Worm (Caenorhabditis elegans) whole organism, L4 larva: ENCODE results near the gene ZK792.5.

ENCODE experiments used
- D1046.2 ChIP-seq: fragments of 200-800 bp; sonication (Bioruptor generic); IDR thresholded peaks from 2 replicates; pipeline ENCODE4 v1.3.6; 2022; ENCODE audit warnings: missing genetic modification characterization, missing compliant biosample characterization
- F10B5.3 ChIP-seq: sonication (generic microtip); optimal IDR thresholded peaks from 2 replicates; lab custom pipeline; 2016; ENCODE audit warnings: mild to moderate bottlenecking, missing genetic modification characterization, missing compliant biosample characterization
- F37D6.2 ChIP-seq: sonication (generic microtip); optimal IDR thresholded peaks from 2 replicates; lab custom pipeline; 2016; ENCODE audit warnings: mild to moderate bottlenecking, missing genetic modification characterization, missing compliant biosample characterization
- F44E2.7 ChIP-seq: fragments of 200-800 bp; sonication (Bioruptor generic); IDR thresholded peaks from 2 replicates; pipeline ENCODE4 v2.1.2; 2022; ENCODE audit warnings: missing genetic modification characterization, missing compliant biosample characterization
- R02D3.7 ChIP-seq: fragments of 150-350 bp; sonication (generic microtip); optimal IDR thresholded peaks from 3 replicates; lab custom pipeline; 2014; ENCODE audit warnings: missing biosample characterization, missing genetic modification characterization
- T20F7.1 ChIP-seq: fragments of 200-800 bp; sonication (Bioruptor generic); optimal IDR thresholded peaks from 2 replicates; lab custom pipeline; 2018; ENCODE audit warnings: mild to moderate bottlenecking, missing genetic modification characterization, missing compliant biosample characterization
- aha-1 ChIP-seq: fragments of 150-350 bp; peaks from one replicate; lab custom pipeline; 2014; ENCODE audit warnings: missing biosample characterization, missing genetic modification characterization
- ama-1 ChIP-seq: fragments of 150-350 bp; optimal IDR thresholded peaks from 2 replicates; lab custom pipeline; 2014; ENCODE audit warnings: inconsistent platforms, mixed read lengths
- ceh-32 ChIP-seq: sonication (generic microtip); optimal IDR thresholded peaks from 2 replicates; lab custom pipeline; 2016; ENCODE audit warnings: mild to moderate bottlenecking, missing genetic modification characterization, missing compliant biosample characterization; ENCODE audit not compliant: poor library complexity
- ces-1 ChIP-seq: fragments of 150-350 bp; sonication (generic microtip); optimal IDR thresholded peaks from 4 replicates; lab custom pipeline; 2014; ENCODE audit warnings: missing biosample characterization, missing genetic modification reagents, missing genetic modification characterization
- cey-2 ChIP-seq: sonication (generic microtip); optimal IDR thresholded peaks from 3 replicates; lab custom pipeline; 2017; ENCODE audit warnings: missing genetic modification characterization, mild to moderate bottlenecking, missing compliant biosample characterization, antibody characterized with exemption, borderline replicate concordance; ENCODE audit not compliant: insufficient read depth
- daf-12 ChIP-seq: fragments of 150-350 bp; optimal IDR thresholded peaks from 2 replicates; lab custom pipeline; 2014; ENCODE audit warnings: missing biosample characterization, missing genetic modification reagents, missing genetic modification characterization
- daf-19 ChIP-seq: fragments of 200-800 bp; sonication (Bioruptor generic); conservative IDR thresholded peaks from 2 replicates; pipeline ENCODE4 v1.3.6; 2022; ENCODE audit warnings: missing genetic modification characterization, missing compliant biosample characterization
- daf-8 ChIP-seq: fragments of 200-800 bp; sonication (Bioruptor generic); IDR thresholded peaks from 2 replicates; pipeline ENCODE4 v1.3.6; 2022; ENCODE audit warnings: missing genetic modification characterization, missing compliant biosample characterization
- dmd-8 ChIP-seq: fragments of 200-800 bp; sonication (Bioruptor generic); IDR thresholded peaks from 2 replicates; pipeline ENCODE4 v1.3.6; 2022; ENCODE audit warnings: missing genetic modification characterization, missing compliant biosample characterization
- egl-43 ChIP-seq: fragments of 200-800 bp; sonication (Bioruptor generic); IDR thresholded peaks from 2 replicates; pipeline ENCODE4 v1.3.6; 2022; ENCODE audit warnings: missing genetic modification reagents, missing genetic modification characterization, missing compliant biosample characterization
- fkh-10 ChIP-seq: fragments of 150-350 bp; optimal IDR thresholded peaks from 2 replicates; lab custom pipeline; 2014; ENCODE audit warnings: missing biosample characterization, missing genetic modification reagents, missing genetic modification characterization
- gei-8 ChIP-seq: fragments of 200-800 bp; sonication (Bioruptor generic); optimal IDR thresholded peaks from 2 replicates; lab custom pipeline; 2018; ENCODE audit warnings: mild to moderate bottlenecking, missing genetic modification characterization, missing compliant biosample characterization
- hif-1 ChIP-seq, 2 experiments: sonication (generic microtip); optimal IDR thresholded peaks; 2 replicates each; lab custom pipeline; 2016 to 2017; ENCODE audit warnings: missing compliant biosample characterization in 2 of 2, missing genetic modification characterization in 2 of 2, missing genetic modification reagents in 2 of 2, missing genotype in 2 of 2, mild to moderate bottlenecking in 1 of 2
- hmg-1.1 ChIP-seq: fragments of 200-800 bp; sonication (Bioruptor generic); IDR thresholded peaks from 2 replicates; pipeline ENCODE4 v1.3.6; 2022; ENCODE audit warnings: missing genetic modification reagents, missing genetic modification characterization, missing compliant biosample characterization
- lin-39 ChIP-seq: fragments of 150-350 bp; optimal IDR thresholded peaks from 2 replicates; lab custom pipeline; 2014; ENCODE audit warnings: missing biosample characterization, missing genetic modification reagents, missing genetic modification characterization
- lsy-2 ChIP-seq, 2 experiments: fragments of 150-350 bp in 1 of 2; sonication (generic microtip) in 1 of 2; optimal IDR thresholded peaks; 2 replicates each; lab custom pipeline; 2014 to 2017; ENCODE audit warnings: missing biosample characterization in 2 of 2, missing genetic modification characterization in 2 of 2
- madf-5 ChIP-seq, 2 experiments: fragments of 200-800 bp; sonication (Bioruptor generic); IDR thresholded peaks; 2 replicates each; pipeline ENCODE4 v1.3.6; 2022; ENCODE audit warnings: missing compliant biosample characterization in 2 of 2, missing genetic modification characterization in 2 of 2
- mes-2 ChIP-seq: sonication (generic microtip); optimal IDR thresholded peaks from 2 replicates; lab custom pipeline; 2016; ENCODE audit warnings: missing genotype, mild to moderate bottlenecking, missing genetic modification characterization, missing compliant biosample characterization; ENCODE audit not compliant: poor library complexity, severe bottlenecking
- mxl-2 ChIP-seq: fragments of 200-800 bp; sonication (Bioruptor generic); conservative IDR thresholded peaks from 2 replicates; pipeline ENCODE4 v1.3.6; 2022; ENCODE audit warnings: missing genetic modification reagents, missing genetic modification characterization, missing compliant biosample characterization
- nhr-102 ChIP-seq: sonication (generic microtip); optimal IDR thresholded peaks from 2 replicates; lab custom pipeline; 2016; ENCODE audit warnings: mild to moderate bottlenecking, missing genetic modification characterization, moderate library complexity, missing compliant biosample characterization
- nhr-111 ChIP-seq: fragments of 200-800 bp; sonication (Bioruptor generic); optimal IDR thresholded peaks from 2 replicates; lab custom pipeline; 2018; ENCODE audit warnings: mild to moderate bottlenecking, missing genetic modification characterization, missing compliant biosample characterization
- nhr-237 ChIP-seq: sonication (generic microtip); optimal IDR thresholded peaks from 2 replicates; lab custom pipeline; 2017; ENCODE audit warnings: missing biosample characterization, missing genetic modification characterization
- nhr-25 ChIP-seq: sonication (generic microtip); optimal IDR thresholded peaks from 2 replicates; lab custom pipeline; 2017; ENCODE audit warnings: missing genetic modification characterization, mild to moderate bottlenecking, missing compliant biosample characterization, antibody characterized with exemption, moderate library complexity, borderline replicate concordance; ENCODE audit not compliant: insufficient read depth
- nhr-76 ChIP-seq: fragments of 150-350 bp; optimal IDR thresholded peaks from 2 replicates; lab custom pipeline; 2014; ENCODE audit warnings: missing biosample characterization, missing genetic modification characterization
- nhr-77 ChIP-seq: fragments of 150-350 bp; optimal IDR thresholded peaks from 2 replicates; lab custom pipeline; 2014; ENCODE audit warnings: missing biosample characterization, missing genetic modification characterization
- php-3 ChIP-seq: fragments of 200-800 bp; sonication (Bioruptor generic); IDR thresholded peaks from 2 replicates; pipeline ENCODE4 v1.3.6; 2022; ENCODE audit warnings: missing genetic modification reagents, missing genetic modification characterization, missing compliant biosample characterization
- pqm-1 ChIP-seq: sonication (generic microtip); optimal IDR thresholded peaks from 2 replicates; lab custom pipeline; 2017; ENCODE audit warnings: missing biosample characterization, missing genetic modification characterization
- set-16 ChIP-seq: fragments of 200-800 bp; sonication (Bioruptor generic); IDR thresholded peaks from 2 replicates; pipeline ENCODE4 v1.3.6; 2022; ENCODE audit warnings: missing genetic modification reagents, missing genetic modification characterization, missing compliant biosample characterization
- skn-1 ChIP-seq: fragments of 150-350 bp; optimal IDR thresholded peaks from 2 replicates; lab custom pipeline; 2014; ENCODE audit warnings: missing biosample characterization, missing genetic modification characterization
- spr-3 ChIP-seq: fragments of 200-800 bp; sonication (Bioruptor generic); optimal IDR thresholded peaks from 2 replicates; lab custom pipeline; 2018; ENCODE audit warnings: mild to moderate bottlenecking, missing genetic modification characterization, missing compliant biosample characterization
- tra-1 ChIP-seq: fragments of 200-800 bp; sonication (Bioruptor generic); IDR thresholded peaks from 2 replicates; pipeline ENCODE4 v1.3.6; 2022; ENCODE audit warnings: missing genetic modification reagents, missing genetic modification characterization, missing compliant biosample characterization
- unc-62 ChIP-seq, 3 experiments: fragments of 150-350 bp in 1 of 3; sonication (generic microtip); optimal IDR thresholded peaks in 2 of 3; peaks in 1 of 3; 1 replicate in 1 of 3; 2 replicates in 2 of 3; lab custom pipeline; 2014 to 2017; ENCODE audit warnings: missing biosample characterization in 3 of 3, missing genetic modification characterization in 3 of 3, missing genetic modification reagents in 3 of 3, missing genotype in 1 of 3
- vab-7 ChIP-seq: fragments of 200-800 bp; sonication (Bioruptor generic); IDR thresholded peaks from 2 replicates; pipeline ENCODE4 v1.3.6; 2022; ENCODE audit warnings: missing genetic modification reagents, missing genetic modification characterization, missing compliant biosample characterization
- zfp-3 ChIP-seq: fragments of 200-800 bp; sonication (Bioruptor generic); conservative IDR thresholded peaks from 2 replicates; pipeline ENCODE4 v1.3.6; 2022; ENCODE audit warnings: missing genetic modification reagents, missing genetic modification characterization, missing compliant biosample characterization
- zip-11 ChIP-seq: fragments of 200-800 bp; sonication (Bioruptor generic); IDR thresholded peaks from 2 replicates; pipeline ENCODE4 v1.3.6; 2022; ENCODE audit warnings: missing genetic modification characterization, missing compliant biosample characterization
- zip-2 ChIP-seq: fragments of 150-350 bp; optimal IDR thresholded peaks from 2 replicates; lab custom pipeline; 2014; ENCODE audit warnings: missing biosample characterization, missing genetic modification characterization
- ztf-11 ChIP-seq: fragments of 150-350 bp; optimal IDR thresholded peaks from 2 replicates; lab custom pipeline; 2014; ENCODE audit warnings: missing biosample characterization, missing genetic modification characterization
- ztf-7 ChIP-seq: fragments of 150-350 bp; optimal IDR thresholded peaks from 2 replicates; lab custom pipeline; 2014; ENCODE audit warnings: missing biosample characterization, missing genetic modification characterization

Gene ZK792.5

ce11 chrIV:11643829-11644228, 44.1 kb downstream of the ZK792.5 start, which contains the start of gene prx-2:
TSS of gene prx-2 (plus strand) at chrIV:11644129.
- no peak for TF ChIP-seq php-3
- no peak for TF ChIP-seq hmg-1.1
- no peak for TF ChIP-seq ztf-7 (tag; lab: Kevin White, UChicago)

DNA sequence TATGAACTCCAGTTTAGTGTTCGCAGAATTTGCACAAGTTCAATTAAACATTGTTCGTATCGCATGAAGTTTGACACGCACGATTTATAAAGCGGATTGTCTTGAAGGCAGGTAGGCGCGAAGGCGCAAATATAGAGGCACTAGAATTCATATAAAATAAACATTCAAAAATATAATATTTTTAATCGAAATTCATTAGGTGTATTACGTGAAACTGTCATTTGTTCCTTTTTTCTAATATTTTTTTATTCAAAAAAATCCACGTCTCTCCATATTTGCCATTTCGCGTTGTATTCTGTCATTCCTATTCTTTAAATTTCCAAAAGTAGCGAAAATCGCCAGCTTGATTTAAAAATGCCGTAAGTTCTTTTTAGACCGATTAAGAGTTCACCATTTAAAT, 46.1 kb downstream of the ZK792.5 start, which contains the start of gene ZK809.1:
Gene ZK809.1, plus strand, starts transcription at position 301 of the 400 bp plus-strand sequence.
- TF ChIP-seq set-16 (GFP tag; lab: Robert Waterston, UW) (no peak), daf-12 (tag; lab: Kevin White, UChicago) (no peak), D1046.2 (GFP tag; lab: Robert Waterston, UW) (no peak), R02D3.7 (tag; lab: Kevin White, UChicago) (no peak), spr-3 (GFP tag; lab: Kevin White, UChicago) (no peak), ces-1 (GFP tag; lab: Kevin White, UChicago) (no peak), madf-5 (GFP tag; IDR thresholded peaks at IDR 0.05; lab: Robert Waterston, UW) (no peak), ama-1 (no peak), ceh-32 (no peak), daf-8 (GFP tag; lab: Robert Waterston, UW) (no peak)

ce11 chrIV:11640915-11641314, 47.0 kb downstream of the ZK792.5 start, which contains the start of gene ttr-50:
TSS of gene ttr-50 (minus strand) at chrIV:11641015.
- no peak for TF ChIP-seq nhr-25
- no peak for TF ChIP-seq T20F7.1
- TF ChIP-seq egl-43 (GFP tag; lab: Robert Waterston, UW), result no peak
- no peak for TF ChIP-seq nhr-237 (tag; lab: Kevin White, UChicago)
- no peak for TF ChIP-seq zip-11 (GFP tag; lab: Robert Waterston, UW)
- no peak for TF ChIP-seq zfp-3 (GFP tag; lab: Robert Waterston, UW)
- TF ChIP-seq hmg-1.1, result no peak
- TF ChIP-seq fkh-10 (GFP tag; lab: Kevin White, UChicago), result no peak
- no peak for TF ChIP-seq hif-1 (tag; optimal IDR thresholded peaks at IDR 0.05; lab: Kevin White, UChicago)
- TF ChIP-seq nhr-111 (GFP tag; lab: Kevin White, UChicago), result no peak
- no peak for TF ChIP-seq vab-7 (GFP tag; lab: Robert Waterston, UW)
- TF ChIP-seq F37D6.2, result no peak
- no peak for TF ChIP-seq F10B5.3 (tag; lab: Kevin White, UChicago)
- no peak for TF ChIP-seq cey-2 (tag; lab: Kevin White, UChicago)
- no peak for TF ChIP-seq daf-8 (GFP tag; lab: Robert Waterston, UW)
- TF ChIP-seq D1046.2 (GFP tag; lab: Robert Waterston, UW), result no peak
- no peak for TF ChIP-seq skn-1 (tag; lab: Kevin White, UChicago)
- TF ChIP-seq, all 104 proteins: peak for 0

DNA sequence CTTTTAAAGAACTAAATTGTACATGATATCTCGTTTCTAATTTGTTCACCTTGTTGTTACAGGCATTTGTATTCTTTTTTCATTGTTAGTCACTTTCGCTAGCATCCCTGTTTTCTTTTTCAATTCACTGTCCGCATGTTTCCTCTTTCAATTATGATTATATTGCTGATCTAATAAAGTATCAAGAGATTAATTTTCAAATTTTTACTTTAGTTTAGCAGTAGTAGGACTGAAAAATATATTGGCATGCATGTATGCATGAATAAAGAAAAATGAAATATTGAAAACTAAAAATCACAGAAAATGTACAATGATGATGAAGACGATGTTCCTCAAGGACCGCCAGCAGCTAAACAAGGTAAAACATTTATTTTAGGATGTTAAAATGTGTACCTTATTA, 49.9 kb downstream of the ZK792.5 start, which contains the start of gene rbm-17:
Gene rbm-17, plus strand, starts transcription at position 301 of the 400 bp plus-strand sequence.
- TF ChIP-seq lsy-2 (tag; optimal IDR thresholded peaks at IDR 0.05; lab: Kevin White, UChicago) (peak in 1 of 2 experiments; percentile 9), ztf-11 (tag; lab: Kevin White, UChicago) (no peak), aha-1 (tag; lab: Kevin White, UChicago) (peak; percentile 43), tra-1 (GFP tag; lab: Robert Waterston, UW) (no peak), unc-62 (GFP tag; optimal IDR thresholded peaks at IDR 0.05 in 1 of 2; lab: Kevin White, UChicago) (peak in 1 of 2 experiments; percentile 1), unc-62 (tag; optimal IDR thresholded peaks at IDR 0.05; lab: Kevin White, UChicago) (no peak)

DNA sequence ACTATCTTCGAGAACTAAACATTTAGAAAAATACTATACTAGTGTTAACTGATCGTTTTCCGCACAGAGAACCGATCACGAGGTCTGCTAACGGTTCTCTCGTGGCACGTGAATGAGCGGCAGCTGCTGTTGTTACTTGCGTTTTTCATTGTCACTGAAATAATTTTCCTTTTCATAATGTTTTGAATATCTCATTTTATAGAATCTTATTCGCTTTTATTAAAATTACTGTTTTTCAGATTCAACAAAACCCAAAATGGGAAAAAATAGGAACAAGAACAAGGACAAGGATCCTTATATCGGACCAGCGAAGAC, 51.6 kb downstream of the ZK792.5 start, which contains the start of gene F58B3.6:
Gene F58B3.6, plus strand, starts transcription at position 240 of the 315 bp plus-strand sequence.
- no peak for TF ChIP-seq daf-12 (tag; lab: Kevin White, UChicago)
- TF ChIP-seq nhr-77, result no peak
- peak in 1 of 2 experiments; percentile 38 for TF ChIP-seq lsy-2 (tag; optimal IDR thresholded peaks at IDR 0.05; lab: Kevin White, UChicago)
- TF ChIP-seq mes-2 (tag; lab: Kevin White, UChicago), result no peak
- TF ChIP-seq nhr-76 (tag; lab: Kevin White, UChicago), result no peak
- no peak for TF ChIP-seq R02D3.7 (tag; lab: Kevin White, UChicago)
- no peak for TF ChIP-seq zip-2 (tag; lab: Kevin White, UChicago)
- TF ChIP-seq aha-1 (tag; lab: Kevin White, UChicago), result peak; percentile 62
- no peak for TF ChIP-seq F44E2.7 (GFP tag; lab: Robert Waterston, UW)
- no peak for TF ChIP-seq lin-39 (tag; lab: Kevin White, UChicago)
- no peak for TF ChIP-seq mxl-2 (GFP tag; lab: Robert Waterston, UW)
- TF ChIP-seq nhr-102, result no peak
- TF ChIP-seq daf-19 (GFP tag; lab: Robert Waterston, UW), result no peak
- TF ChIP-seq gei-8 (GFP tag; lab: Kevin White, UChicago), result no peak
- no peak for TF ChIP-seq F10B5.3 (tag; lab: Kevin White, UChicago)
- TF ChIP-seq dmd-8, result no peak
- TF ChIP-seq pqm-1 (tag; lab: Kevin White, UChicago), result no peak
